Fruit fly (Drosophila melanogaster): ENCODE data around the gene skd.

DNA sequence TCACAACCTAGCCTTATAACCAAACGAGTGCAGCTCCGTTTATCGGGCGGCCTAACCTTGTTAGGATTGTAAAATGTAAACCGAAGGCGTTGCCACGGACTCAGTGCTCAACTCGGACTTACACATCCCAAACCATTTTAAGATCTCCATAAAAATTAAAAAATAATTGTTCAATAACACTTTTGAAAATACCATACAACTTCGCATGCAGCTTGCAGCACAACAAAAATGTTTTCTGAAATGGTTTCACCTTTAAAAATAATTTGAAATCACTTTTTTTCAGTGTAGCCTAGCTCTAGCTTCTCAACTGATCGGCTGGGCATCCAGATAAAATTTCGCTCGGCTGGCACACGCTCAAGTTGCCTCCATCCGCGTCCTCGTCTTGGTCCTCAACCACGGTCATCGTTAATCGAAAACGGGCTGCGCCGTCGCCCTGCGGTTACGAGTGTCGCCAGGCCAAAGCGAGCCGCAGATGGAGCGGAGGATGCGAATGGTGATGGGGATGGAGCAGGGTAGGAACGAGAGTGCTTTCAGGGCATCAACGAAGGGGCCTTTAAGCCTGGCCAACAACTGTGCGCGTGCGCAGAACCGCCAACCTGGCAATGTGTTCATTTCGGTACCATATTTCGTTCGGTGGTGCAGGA is 75.6 kb downstream of the skd start:
- no peak for TF ChIP-seq Rfx (GFP tag; IDR thresholded peaks at IDR 0.05)
- TF ChIP-seq kni (GFP tag; optimal IDR thresholded peaks at IDR 0.05): no peak
- TF ChIP-seq CG8944 (GFP tag; optimal IDR thresholded peaks at IDR 0.05): no peak
- TF ChIP-seq CG7839 (tag; optimal IDR thresholded peaks at IDR 0.05): no peak
- TF ChIP-seq ase (GFP tag; IDR thresholded peaks at IDR 0.05): no peak
- no peak for TF ChIP-seq CG2120 (GFP tag; optimal IDR thresholded peaks at IDR 0.05)
- TF ChIP-seq CG6813 (GFP tag; optimal IDR thresholded peaks at IDR 0.05): no peak
- peak; percentile 32 for TF ChIP-seq nom (GFP tag; optimal IDR thresholded peaks at IDR 0.05)
- no peak for TF ChIP-seq CG9876 (GFP tag; optimal IDR thresholded peaks at IDR 0.05)
- no peak for TF ChIP-seq Hmr (GFP tag; optimal IDR thresholded peaks at IDR 0.05)
- no peak for TF ChIP-seq gcm (GFP tag; optimal IDR thresholded peaks at IDR 0.05)
- TF ChIP-seq ap (GFP tag; IDR thresholded peaks at IDR 0.05): no peak
- TF ChIP-seq Stat92E (GFP tag; optimal IDR thresholded peaks at IDR 0.05): no peak
